Worm (Caenorhabditis elegans) whole organism, mixed stage, embryonic: ENCODE measurements around the gene F53F4.1.

Source experiments
- M03D4.4 ChIP-seq: sonication (generic microtip); optimal IDR thresholded peaks from 2 replicates; lab custom pipeline; 2017; ENCODE audit warnings: mild to moderate bottlenecking, missing genetic modification characterization, missing compliant biosample characterization
- bed-3 ChIP-seq: fragments of 200-800 bp; sonication (Bioruptor generic); optimal IDR thresholded peaks from 3 replicates; lab custom pipeline; 2018; ENCODE audit warnings: mild to moderate bottlenecking, missing genetic modification characterization, moderate library complexity, missing compliant biosample characterization
- blmp-1 ChIP-seq: fragments of 150-350 bp; optimal IDR thresholded peaks from 2 replicates; lab custom pipeline; 2014; ENCODE audit warnings: missing biosample characterization, missing genetic modification characterization
- ceh-39 ChIP-seq: fragments of 150-350 bp; optimal IDR thresholded peaks from 2 replicates; lab custom pipeline; 2014; ENCODE audit warnings: missing biosample characterization, missing genetic modification characterization
- ceh-43 ChIP-seq: fragments of 200-800 bp; sonication (Bioruptor generic); optimal IDR thresholded peaks from 2 replicates; lab custom pipeline; 2018; ENCODE audit warnings: mild to moderate bottlenecking, missing genetic modification characterization, moderate library complexity, missing compliant biosample characterization
- ces-1 ChIP-seq: fragments of 150-350 bp; optimal IDR thresholded peaks from 2 replicates; lab custom pipeline; 2014; ENCODE audit warnings: missing biosample characterization, missing genetic modification reagents, missing genetic modification characterization
- drap-1 ChIP-seq: fragments of 200-800 bp; sonication (Bioruptor generic); optimal IDR thresholded peaks from 3 replicates; lab custom pipeline; 2018; ENCODE audit warnings: mild to moderate bottlenecking, missing genetic modification characterization, missing compliant biosample characterization
- elt-1 ChIP-seq: sonication (generic microtip); optimal IDR thresholded peaks from 2 replicates; lab custom pipeline; 2017; ENCODE audit warnings: missing genetic modification characterization, mild to moderate bottlenecking, missing compliant biosample characterization, antibody characterized with exemption, moderate library complexity, borderline replicate concordance; ENCODE audit not compliant: insufficient read depth
- elt-3 ChIP-seq: fragments of 150-350 bp; optimal IDR thresholded peaks from 2 replicates; lab custom pipeline; 2014; ENCODE audit warnings: missing biosample characterization, missing genetic modification characterization
- flh-1 ChIP-seq: fragments of 200-800 bp; sonication (Bioruptor generic); optimal IDR thresholded peaks from 2 replicates; lab custom pipeline; 2018; ENCODE audit warnings: mild to moderate bottlenecking, missing genetic modification characterization, moderate library complexity, missing compliant biosample characterization
- ham-2 ChIP-seq: fragments of 200-800 bp; sonication (Bioruptor generic); optimal IDR thresholded peaks from 2 replicates; lab custom pipeline; 2018; ENCODE audit warnings: mild to moderate bottlenecking, missing genetic modification characterization, missing compliant biosample characterization
- hlh-1 ChIP-seq: fragments of 150-350 bp; optimal IDR thresholded peaks from 2 replicates; lab custom pipeline; 2014; ENCODE audit warnings: missing biosample characterization, missing genetic modification reagents, missing genetic modification characterization
- lin-13 ChIP-seq: fragments of 150-350 bp; optimal IDR thresholded peaks from 2 replicates; lab custom pipeline; 2014; ENCODE audit warnings: missing biosample characterization, missing genetic modification characterization
- lin-32 ChIP-seq: fragments of 200-800 bp; sonication (Bioruptor generic); optimal IDR thresholded peaks from 2 replicates; lab custom pipeline; 2018; ENCODE audit warnings: mild to moderate bottlenecking, missing genetic modification characterization, missing compliant biosample characterization
- lsy-2 ChIP-seq: fragments of 150-350 bp; optimal IDR thresholded peaks from 2 replicates; lab custom pipeline; 2014; ENCODE audit warnings: missing biosample characterization, missing genetic modification characterization
- mab-5 ChIP-seq: fragments of 150-350 bp; optimal IDR thresholded peaks from 2 replicates; lab custom pipeline; 2014; ENCODE audit warnings: missing biosample characterization, missing genetic modification characterization
- mep-1 ChIP-seq: fragments of 150-350 bp; optimal IDR thresholded peaks from 2 replicates; lab custom pipeline; 2017; ENCODE audit warnings: missing biosample characterization, missing genetic modification reagents, missing genetic modification characterization, inconsistent platforms
- mls-2 ChIP-seq: sonication (generic microtip); optimal IDR thresholded peaks from 2 replicates; lab custom pipeline; 2016; ENCODE audit warnings: mild to moderate bottlenecking, missing genetic modification characterization, moderate library complexity, missing compliant biosample characterization
- nhr-12 ChIP-seq: fragments of 150-350 bp; optimal IDR thresholded peaks from 2 replicates; lab custom pipeline; 2014; ENCODE audit warnings: missing biosample characterization, missing genetic modification characterization
- nhr-2 ChIP-seq: fragments of 150-350 bp; optimal IDR thresholded peaks from 2 replicates; lab custom pipeline; 2014; ENCODE audit warnings: missing biosample characterization, missing genetic modification characterization
- nhr-237 ChIP-seq: fragments of 150-350 bp; optimal IDR thresholded peaks from 2 replicates; lab custom pipeline; 2014; ENCODE audit warnings: missing biosample characterization, missing genetic modification characterization
- nhr-28 ChIP-seq: fragments of 150-350 bp; optimal IDR thresholded peaks from 2 replicates; lab custom pipeline; 2014; ENCODE audit warnings: missing biosample characterization, missing genetic modification characterization
- nhr-76 ChIP-seq: sonication (generic microtip); optimal IDR thresholded peaks from 2 replicates; lab custom pipeline; 2017; ENCODE audit warnings: missing biosample characterization, missing genetic modification characterization
- sem-2 ChIP-seq: fragments of 200-800 bp; sonication (Bioruptor generic); optimal IDR thresholded peaks from 2 replicates; lab custom pipeline; 2018; ENCODE audit warnings: mild to moderate bottlenecking, missing genetic modification characterization, missing compliant biosample characterization
- snpc-4 ChIP-seq: fragments of 150-350 bp; optimal IDR thresholded peaks from 2 replicates; lab custom pipeline; 2014; ENCODE audit warnings: missing biosample characterization, missing genetic modification characterization
- sptf-1 ChIP-seq: sonication (generic microtip); optimal IDR thresholded peaks from 2 replicates; lab custom pipeline; 2017; ENCODE audit warnings: mild to moderate bottlenecking, missing genetic modification characterization, moderate library complexity, missing compliant biosample characterization
- tbx-8 ChIP-seq: fragments of 200-800 bp; sonication (Bioruptor generic); optimal IDR thresholded peaks from 2 replicates; lab custom pipeline; 2018; ENCODE audit warnings: mild to moderate bottlenecking, missing genetic modification characterization, moderate library complexity, missing compliant biosample characterization
- unc-120 ChIP-seq: sonication (generic microtip); optimal IDR thresholded peaks from 2 replicates; lab custom pipeline; 2017; ENCODE audit warnings: missing genetic modification characterization, missing compliant biosample characterization; ENCODE audit not compliant: poor library complexity, severe bottlenecking
- unc-39 ChIP-seq: fragments of 150-350 bp; optimal IDR thresholded peaks from 2 replicates; lab custom pipeline; 2014; ENCODE audit warnings: missing biosample characterization, missing genetic modification characterization
- unc-62 ChIP-seq: fragments of 150-350 bp; optimal IDR thresholded peaks from 2 replicates; lab custom pipeline; 2014; ENCODE audit warnings: missing biosample characterization, missing genetic modification reagents, missing genetic modification characterization
- zip-8 ChIP-seq: fragments of 150-350 bp; optimal IDR thresholded peaks from 2 replicates; lab custom pipeline; 2014; ENCODE audit warnings: missing biosample characterization, missing genetic modification characterization
- ztf-11 ChIP-seq: fragments of 150-350 bp; optimal IDR thresholded peaks from 2 replicates; lab custom pipeline; 2014; ENCODE audit warnings: missing biosample characterization, missing genetic modification characterization

Gene F53F4.1

DNA sequence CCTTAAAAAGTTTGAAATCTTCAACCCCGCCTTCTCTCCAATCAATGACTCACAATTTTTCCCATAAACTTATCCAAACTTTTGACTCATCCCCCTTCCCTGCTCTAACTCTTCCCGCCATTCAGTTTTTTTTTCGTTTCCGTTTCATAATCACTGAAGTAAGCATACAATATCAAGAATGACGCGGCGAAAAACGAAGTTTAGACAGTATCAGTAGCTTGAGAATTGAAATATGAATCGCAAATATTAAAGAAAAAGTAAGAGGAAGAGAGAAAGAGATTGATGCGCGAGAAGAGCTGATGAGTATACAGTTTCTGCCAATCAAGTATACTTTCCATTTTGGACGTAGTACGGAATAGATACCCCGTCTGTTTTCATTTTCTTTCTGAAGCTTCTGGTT lies 7.1 kb upstream of the F53F4.1 start:
- TF ChIP-seq lin-32 (GFP tag; lab: Kevin White, UChicago) (no peak), ceh-39 (tag; lab: Kevin White, UChicago) (no peak), ham-2 (no peak), flh-1 (no peak), unc-39 (tag; lab: Kevin White, UChicago) (no peak), hlh-1 (tag; lab: Kevin White, UChicago) (no peak), unc-62 (no peak), elt-1 (tag; lab: Kevin White, UChicago) (no peak), lin-13 (no peak), snpc-4 (no peak), nhr-237 (no peak), mab-5 (tag; lab: Kevin White, UChicago) (no peak), blmp-1 (no peak), zip-8 (tag; lab: Kevin White, UChicago) (no peak), tbx-8 (GFP tag; lab: Kevin White, UChicago) (no peak), sem-2 (no peak), ztf-11 (tag; lab: Kevin White, UChicago) (no peak), nhr-28 (no peak), mep-1 (tag; lab: Kevin White, UChicago) (no peak), lsy-2 (tag; lab: Kevin White, UChicago) (no peak)

DNA sequence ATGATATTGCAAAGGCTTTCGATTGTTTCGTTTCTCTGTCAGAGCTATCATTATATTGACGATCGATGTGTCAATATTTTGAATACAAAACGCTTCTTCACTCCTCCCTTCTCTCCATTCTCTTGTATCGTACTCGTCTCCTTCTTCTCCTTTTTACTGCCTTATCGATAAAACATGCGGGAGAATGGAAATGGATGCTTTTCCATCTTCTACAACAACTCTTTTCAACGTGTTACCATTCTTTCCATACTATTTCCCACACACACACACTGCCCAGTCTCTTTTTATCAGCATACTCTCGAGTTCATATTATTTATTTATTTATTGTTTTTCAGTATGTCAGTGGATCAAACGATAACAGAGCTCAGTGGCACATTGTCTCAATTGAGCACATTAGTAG lies 5.9 kb upstream of the F53F4.1 start, which contains the start of gene C50B8.6:
Gene C50B8.6, plus strand, starts transcription at position 336 of the 400 bp plus-strand sequence.
- TF ChIP-seq flh-1 (no peak), unc-120 (tag; lab: Kevin White, UChicago) (no peak), lsy-2 (tag; lab: Kevin White, UChicago) (no peak), ceh-39 (tag; lab: Kevin White, UChicago) (no peak), tbx-8 (GFP tag; lab: Kevin White, UChicago) (no peak), ceh-43 (no peak), nhr-76 (tag; lab: Kevin White, UChicago) (no peak), lin-13 (no peak), mls-2 (no peak), elt-3 (tag; lab: Kevin White, UChicago) (no peak)

DNA sequence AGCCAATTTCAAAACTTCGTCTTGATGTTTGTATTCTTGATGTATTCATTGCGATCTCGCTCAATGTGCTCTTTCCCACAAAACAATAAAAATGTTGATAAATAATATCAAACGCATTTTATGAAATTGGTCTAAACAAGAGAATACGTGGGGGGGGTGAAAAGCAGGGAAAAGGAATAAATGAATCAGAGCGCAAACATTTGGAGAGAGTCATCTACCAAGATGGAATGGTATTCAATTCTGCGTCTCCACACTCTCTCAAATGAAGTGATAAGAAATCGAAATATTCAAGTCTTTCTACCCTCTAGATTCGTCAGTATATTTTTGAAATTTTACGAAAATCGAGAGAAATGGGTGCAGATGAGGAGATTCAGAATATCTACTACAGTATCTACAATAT lies 3.9 kb upstream of the F53F4.1 start, which contains the start of gene C50B8.5:
Gene C50B8.5, plus strand, starts transcription at position 273 of the 400 bp plus-strand sequence.
- TF ChIP-seq unc-62 (no peak), sem-2 (no peak), lin-13 (no peak), ceh-39 (tag; lab: Kevin White, UChicago) (no peak), bed-3 (no peak), hlh-1 (tag; lab: Kevin White, UChicago) (no peak), sptf-1 (tag; lab: Kevin White, UChicago) (no peak), nhr-237 (no peak), flh-1 (no peak), M03D4.4 (tag; lab: Kevin White, UChicago) (no peak), ces-1 (GFP tag; lab: Kevin White, UChicago) (no peak), lin-32 (GFP tag; lab: Kevin White, UChicago) (no peak), nhr-12 (tag; lab: Kevin White, UChicago) (no peak), unc-120 (tag; lab: Kevin White, UChicago) (no peak), drap-1 (GFP tag; lab: Kevin White, UChicago) (no peak), ham-2 (no peak)
- TF ChIP-seq, all 35 proteins: peak for 0

DNA sequence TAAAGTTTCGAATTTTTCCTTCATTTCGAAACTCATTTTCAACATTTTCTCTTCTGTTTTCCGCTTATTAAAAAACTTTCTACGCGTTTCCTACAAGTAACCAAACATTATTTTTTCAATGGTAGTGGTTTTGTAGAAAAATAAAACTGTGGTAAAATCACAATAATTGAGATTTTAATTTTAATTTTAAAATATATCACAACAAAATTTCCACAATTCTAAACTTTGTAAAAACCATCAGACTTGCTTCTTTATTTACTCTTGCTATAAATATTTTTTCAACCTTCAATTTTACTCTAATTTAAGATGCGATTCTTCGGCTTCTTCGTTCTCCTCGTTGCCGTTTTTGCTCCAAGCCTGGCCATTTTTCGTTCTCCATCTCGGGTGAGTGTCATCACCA lies 3.3 kb downstream of the F53F4.1 start, which contains the start of gene F53F4.17:
Gene F53F4.17, plus strand, starts transcription at position 301 of the 400 bp plus-strand sequence.
- TF ChIP-seq hlh-1 (tag; lab: Kevin White, UChicago), result no peak
- no peak for TF ChIP-seq flh-1
- no peak for TF ChIP-seq nhr-2 (tag; lab: Kevin White, UChicago)
- no peak for TF ChIP-seq tbx-8 (GFP tag; lab: Kevin White, UChicago)
- no peak for TF ChIP-seq lsy-2 (tag; lab: Kevin White, UChicago)
- no peak for TF ChIP-seq nhr-12 (tag; lab: Kevin White, UChicago)
- no peak for TF ChIP-seq mls-2
- TF ChIP-seq zip-8 (tag; lab: Kevin White, UChicago), result no peak
- TF ChIP-seq ztf-11 (tag; lab: Kevin White, UChicago), result no peak
- no peak for TF ChIP-seq sptf-1 (tag; lab: Kevin White, UChicago)
